Worm (Caenorhabditis elegans) whole organism, L4/young adult: ENCODE data around the gene T28D9.1.

Experiments
- W03F9.2 ChIP-seq: fragments of 150-350 bp; optimal IDR thresholded peaks from 2 replicates; lab custom pipeline; 2014; ENCODE audit warnings: missing biosample characterization, missing genetic modification characterization
- dao-5 ChIP-seq: sonication (generic microtip); optimal IDR thresholded peaks from 2 replicates; lab custom pipeline; 2016; ENCODE audit warnings: missing genotype, missing genetic modification characterization, moderate library complexity, missing compliant biosample characterization
- him-1 ChIP-seq: sonication (generic microtip); optimal IDR thresholded peaks from 2 replicates; lab custom pipeline; 2016; ENCODE audit warnings: missing genotype, missing genetic modification reagents, missing genetic modification characterization, missing compliant biosample characterization

DNA sequence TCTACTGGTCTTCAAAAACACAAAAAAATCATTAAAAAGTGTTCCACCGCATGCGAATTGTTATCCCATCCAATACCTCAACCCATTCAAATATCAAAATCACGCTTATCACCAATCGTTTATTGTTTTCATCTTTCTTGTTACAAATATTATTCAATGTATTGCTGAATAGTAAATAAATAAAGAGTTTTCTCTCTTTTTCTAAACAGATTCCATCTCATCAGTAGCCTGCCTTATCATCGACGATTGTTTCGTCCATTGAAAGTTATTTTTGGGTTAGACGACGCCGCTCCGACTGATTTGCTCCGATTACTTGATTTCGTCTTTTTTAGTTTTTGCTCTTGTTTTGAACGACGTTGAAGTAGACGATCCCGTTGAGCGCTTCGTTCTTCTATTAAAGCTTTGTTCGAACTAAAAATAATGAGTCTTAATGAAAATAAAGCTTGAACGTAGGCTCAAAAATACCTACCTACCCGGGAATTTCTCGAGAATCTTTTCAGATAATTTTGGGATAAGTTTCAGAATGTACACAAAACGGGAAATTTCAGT, 34.0 kb downstream of the T28D9.1 start:
- TF ChIP-seq him-1 (tag; lab: Kevin White, UChicago) (no peak), dao-5 (tag; lab: Kevin White, UChicago) (no peak), W03F9.2 (tag; lab: Kevin White, UChicago) (no peak)
